Worm (Caenorhabditis elegans) whole organism, L3 larva: ENCODE results near the gene R13D11.10.

Experiments used
- R02D3.7 ChIP-seq: fragments of 150-350 bp; optimal IDR thresholded peaks from 2 replicates; lab custom pipeline; 2014; ENCODE audit warnings: missing biosample characterization, missing genetic modification characterization
- elt-3 ChIP-seq, 3 experiments: fragments of 150-350 bp in 1 of 3; sonication (generic microtip) in 2 of 3; optimal IDR thresholded peaks; 2 replicates in 2 of 3; 4 replicates in 1 of 3; lab custom pipeline; 2014 to 2017; ENCODE audit warnings: missing biosample characterization in 3 of 3, missing genetic modification characterization in 3 of 3
- nhr-28 ChIP-seq: fragments of 150-350 bp; optimal IDR thresholded peaks from 2 replicates; lab custom pipeline; 2014; ENCODE audit warnings: missing biosample characterization, missing genetic modification characterization
- nhr-77 ChIP-seq: fragments of 150-350 bp; optimal IDR thresholded peaks from 2 replicates; lab custom pipeline; 2014; ENCODE audit warnings: missing biosample characterization, missing genetic modification characterization
- pha-4 ChIP-seq: fragments of 150-350 bp; optimal IDR thresholded peaks from 2 replicates; lab custom pipeline; 2014; ENCODE audit warnings: missing biosample characterization, missing genetic modification reagents, missing genetic modification characterization
- pqm-1 ChIP-seq: fragments of 150-350 bp; optimal IDR thresholded peaks from 2 replicates; lab custom pipeline; 2017; ENCODE audit warnings: missing biosample characterization, missing genetic modification characterization, inconsistent platforms
- skn-1 ChIP-seq: fragments of 150-350 bp; optimal IDR thresholded peaks from 2 replicates; lab custom pipeline; 2014; ENCODE audit warnings: missing biosample characterization, missing genetic modification characterization
- ztf-11 ChIP-seq: fragments of 150-350 bp; optimal IDR thresholded peaks from 2 replicates; lab custom pipeline; 2014; ENCODE audit warnings: missing biosample characterization, missing genetic modification characterization
- ztf-4 ChIP-seq: fragments of 150-350 bp; optimal IDR thresholded peaks from 2 replicates; lab custom pipeline; 2014; ENCODE audit warnings: missing biosample characterization, missing genetic modification characterization

- TF ChIP-seq pqm-1 (tag; lab: Kevin White, UChicago): no peak
- no peak for TF ChIP-seq skn-1 (tag; lab: Kevin White, UChicago)
- TF ChIP-seq ztf-4 (tag; lab: Kevin White, UChicago): no peak
- TF ChIP-seq nhr-28 (tag; lab: Kevin White, UChicago): no peak
- TF ChIP-seq pha-4 (tag; lab: Kevin White, UChicago): no peak
- TF ChIP-seq elt-3 (tag; optimal IDR thresholded peaks at IDR 0.05; lab: Kevin White, UChicago): no peak
- no peak for TF ChIP-seq R02D3.7 (tag; lab: Kevin White, UChicago)
- no peak for TF ChIP-seq ztf-11 (tag; lab: Kevin White, UChicago)
- TF ChIP-seq nhr-77 (tag; lab: Kevin White, UChicago): no peak
These were observed 8.5 kb downstream of the R13D11.10 start, which contains the start of gene nhr-270 for ce11 chrV:804485-804884.
